Fruit fly (Drosophila melanogaster) whole organism, embryonic: ENCODE data around the gene TotM.

Experiments used
- Bgb ChIP-seq: fragments of 200-800 bp; sonication (Bioruptor generic); IDR thresholded peaks from 2 replicates; pipeline ENCODE4 v1.3.6; 2022; ENCODE audit warnings: missing biosample characterization, missing genetic modification characterization; ENCODE audit not compliant: partially characterized antibody
- CG10979 ChIP-seq: fragments of 200-800 bp; sonication (Bioruptor generic); optimal IDR thresholded peaks from 2 replicates; lab custom pipeline; 2018; ENCODE audit warnings: missing biosample characterization, mild to moderate bottlenecking, missing genetic modification characterization, moderate library complexity
- CG11560 ChIP-seq: fragments of 200-800 bp; sonication (Bioruptor generic); IDR thresholded peaks from 3 replicates; pipeline ENCODE4 v1.3.6; 2022; ENCODE audit warnings: missing biosample characterization, missing genetic modification characterization
- CG12219 ChIP-seq: fragments of 200-800 bp; sonication (Bioruptor generic); optimal IDR thresholded peaks from 3 replicates; lab custom pipeline; 2018; ENCODE audit warnings: missing biosample characterization, mild to moderate bottlenecking, missing genetic modification characterization
- CG14667 ChIP-seq: fragments of 200-800 bp; sonication (Bioruptor generic); IDR thresholded peaks from 2 replicates; pipeline ENCODE4 v1.3.6; 2022; ENCODE audit warnings: missing biosample characterization, missing genetic modification characterization
- CG15269 ChIP-seq: fragments of 200-800 bp; sonication (Bioruptor generic); optimal IDR thresholded peaks from 2 replicates; lab custom pipeline; 2018; ENCODE audit warnings: missing biosample characterization, mild to moderate bottlenecking, missing genetic modification characterization, moderate library complexity
- CG15601 ChIP-seq: fragments of 200-800 bp; sonication (Bioruptor generic); optimal IDR thresholded peaks from 3 replicates; lab custom pipeline; 2019; ENCODE audit warnings: missing biosample characterization, mild to moderate bottlenecking, missing genetic modification characterization, moderate library complexity
- CG1603 ChIP-seq: fragments of 200-800 bp; sonication (Bioruptor generic); optimal IDR thresholded peaks from 2 replicates; lab custom pipeline; 2019; ENCODE audit warnings: missing biosample characterization, mild to moderate bottlenecking, missing genetic modification characterization, moderate library complexity
- CG17802 ChIP-seq: fragments of 200-800 bp; sonication (Bioruptor generic); optimal IDR thresholded peaks from 2 replicates; lab custom pipeline; 2018; ENCODE audit warnings: missing biosample characterization, mild to moderate bottlenecking, missing genetic modification characterization, moderate library complexity
- CG18476 ChIP-seq: fragments of 200-800 bp; sonication (Bioruptor generic); optimal IDR thresholded peaks from 2 replicates; lab custom pipeline; 2016; ENCODE audit warnings: missing biosample characterization, mild to moderate bottlenecking, missing genetic modification characterization
- CG4820 ChIP-seq: fragments of 200-800 bp; sonication (Bioruptor generic); optimal IDR thresholded peaks from 3 replicates; lab custom pipeline; 2016; ENCODE audit warnings: missing biosample characterization, missing genetic modification characterization
- CG5180 ChIP-seq: fragments of 200-800 bp; sonication (Bioruptor generic); optimal IDR thresholded peaks from 3 replicates; lab custom pipeline; 2017; ENCODE audit warnings: missing biosample characterization, missing genetic modification characterization, mild to moderate bottlenecking, moderate library complexity, missing genetic modification reagents
- CG5953 ChIP-seq: fragments of 200-800 bp; sonication (Bioruptor generic); IDR thresholded peaks from 2 replicates; pipeline ENCODE4 v1.3.6; 2022; ENCODE audit warnings: missing biosample characterization, missing genetic modification characterization
- CG7745 ChIP-seq: fragments of 200-800 bp; sonication (Bioruptor generic); optimal IDR thresholded peaks from 2 replicates; lab custom pipeline; 2018; ENCODE audit warnings: missing biosample characterization, mild to moderate bottlenecking, missing genetic modification characterization, moderate library complexity
- CG9727 ChIP-seq: fragments of 200-800 bp; sonication (Bioruptor generic); optimal IDR thresholded peaks from 3 replicates; lab custom pipeline; 2017; ENCODE audit warnings: missing biosample characterization, mild to moderate bottlenecking, missing genetic modification characterization
- CG9932 ChIP-seq: fragments of 200-800 bp; sonication (Bioruptor generic); IDR thresholded peaks from 2 replicates; pipeline ENCODE4 v1.3.6; 2022; ENCODE audit warnings: missing biosample characterization, missing genetic modification characterization
- Camta ChIP-seq: fragments of 200-800 bp; sonication (Bioruptor generic); optimal IDR thresholded peaks from 2 replicates; lab custom pipeline; 2016; ENCODE audit warnings: missing biosample characterization, missing genetic modification characterization
- Dll ChIP-seq: fragments of 200-800 bp; sonication (Bioruptor generic); IDR thresholded peaks from 4 replicates; pipeline ENCODE4 v1.3.6; 2022; ENCODE audit warnings: missing biosample characterization, missing genetic modification characterization; ENCODE audit not compliant: partially characterized antibody
- Dref ChIP-seq: fragments of 200-800 bp; sonication (Bioruptor generic); IDR thresholded peaks from 2 replicates; pipeline ENCODE4 v1.3.6; 2022; ENCODE audit warnings: missing biosample characterization, missing genetic modification characterization
- Ets97D ChIP-seq: fragments of 200-800 bp; sonication (Bioruptor generic); optimal IDR thresholded peaks from 3 replicates; lab custom pipeline; 2016; ENCODE audit warnings: missing biosample characterization, missing genetic modification characterization
- Hr51 ChIP-seq, 2 experiments: fragments of 200-800 bp; sonication (Bioruptor generic); optimal IDR thresholded peaks; 2 replicates in 1 of 2; 3 replicates in 1 of 2; lab custom pipeline; 2016 to 2018; ENCODE audit warnings: missing biosample characterization in 2 of 2, missing genetic modification characterization in 2 of 2, mild to moderate bottlenecking in 1 of 2, moderate library complexity in 1 of 2
- NK7.1 ChIP-seq: fragments of 200-800 bp; sonication (Bioruptor generic); optimal IDR thresholded peaks from 3 replicates; lab custom pipeline; 2016; ENCODE audit warnings: missing biosample characterization, missing genetic modification characterization
- Stat92E ChIP-seq, 3 experiments: fragments of >200 bp in 2 of 3; fragments of 200-800 bp in 1 of 3; sonication (Bioruptor generic) in 1 of 3; optimal IDR thresholded peaks; 2 replicates each; lab custom pipeline; 2017 to 2019; ENCODE audit warnings: missing biosample characterization in 3 of 3, missing genetic modification characterization in 3 of 3, mild to moderate bottlenecking in 1 of 3, moderate library complexity in 1 of 3
- Vsx1 ChIP-seq: fragments of 200-800 bp; sonication (Bioruptor generic); optimal IDR thresholded peaks from 2 replicates; lab custom pipeline; 2017; ENCODE audit warnings: missing biosample characterization, mild to moderate bottlenecking, missing genetic modification characterization, missing genetic modification reagents
- amos ChIP-seq: fragments of 200-800 bp; sonication (Bioruptor generic); IDR thresholded peaks from 2 replicates; pipeline ENCODE4 v1.3.6; 2022; ENCODE audit warnings: missing biosample characterization, missing genetic modification characterization; ENCODE audit not compliant: partially characterized antibody
- ap ChIP-seq: fragments of 200-800 bp; sonication (Bioruptor generic); IDR thresholded peaks from 2 replicates; pipeline ENCODE4 v1.3.6; 2022; ENCODE audit warnings: missing biosample characterization, missing genetic modification characterization
- ato ChIP-seq: fragments of 200-800 bp; sonication (Bioruptor generic); IDR thresholded peaks from 2 replicates; pipeline ENCODE4 v1.3.6; 2022; ENCODE audit warnings: missing biosample characterization, missing genetic modification characterization; ENCODE audit not compliant: partially characterized antibody
- cad ChIP-seq: fragments of >200 bp; optimal IDR thresholded peaks from 2 replicates; lab custom pipeline; 2017; ENCODE audit warnings: missing biosample characterization, missing genetic modification characterization
- dimm ChIP-seq: fragments of 200-800 bp; sonication (Bioruptor generic); IDR thresholded peaks from 2 replicates; pipeline ENCODE4 v1.3.6; 2022; ENCODE audit warnings: missing biosample characterization, missing genetic modification characterization
- dmrt11E ChIP-seq: fragments of 200-800 bp; sonication (Bioruptor generic); optimal IDR thresholded peaks from 3 replicates; lab custom pipeline; 2018; ENCODE audit warnings: missing biosample characterization, mild to moderate bottlenecking, missing genetic modification characterization, moderate library complexity
- emc ChIP-seq: fragments of 200-800 bp; sonication (Bioruptor generic); optimal IDR thresholded peaks from 2 replicates; lab custom pipeline; 2016; ENCODE audit warnings: missing biosample characterization, missing genetic modification characterization
- gsb ChIP-seq: fragments of 200-800 bp; sonication (Bioruptor generic); IDR thresholded peaks from 2 replicates; pipeline ENCODE4 v1.3.6; 2022; ENCODE audit warnings: missing biosample characterization, missing genetic modification characterization
- gsb-n ChIP-seq: fragments of 200-800 bp; sonication (Bioruptor generic); optimal IDR thresholded peaks from 3 replicates; lab custom pipeline; 2018; ENCODE audit warnings: missing biosample characterization, mild to moderate bottlenecking, missing genetic modification characterization
- hth ChIP-seq: fragments of >200 bp; optimal IDR thresholded peaks from 2 replicates; lab custom pipeline; 2017; ENCODE audit warnings: inconsistent platforms
- lov ChIP-seq, 2 experiments: fragments of 200-800 bp in 1 of 2; fragments of >200 bp in 1 of 2; sonication (Bioruptor generic) in 1 of 2; IDR thresholded peaks in 1 of 2; optimal IDR thresholded peaks in 1 of 2; 2 replicates in 1 of 2; 3 replicates in 1 of 2; pipeline versions ENCODE4 v1.3.6 to Lab custom; 2017 to 2022; ENCODE audit warnings: missing biosample characterization in 1 of 2, missing genetic modification characterization in 1 of 2
- maf-S ChIP-seq: fragments of 200-800 bp; sonication (Bioruptor generic); optimal IDR thresholded peaks from 2 replicates; lab custom pipeline; 2016; ENCODE audit warnings: missing biosample characterization, missing genetic modification characterization
- mirr ChIP-seq: fragments of 200-800 bp; sonication (Bioruptor generic); optimal IDR thresholded peaks from 3 replicates; lab custom pipeline; 2018; ENCODE audit warnings: missing biosample characterization, mild to moderate bottlenecking, missing genetic modification characterization
- nerfin-2 ChIP-seq: fragments of 200-800 bp; sonication (Bioruptor generic); IDR thresholded peaks from 2 replicates; pipeline ENCODE4 v1.3.6; 2022; ENCODE audit warnings: missing biosample characterization, missing genetic modification characterization; ENCODE audit not compliant: partially characterized antibody
- nom ChIP-seq: fragments of 200-800 bp; sonication (Bioruptor generic); optimal IDR thresholded peaks from 2 replicates; lab custom pipeline; 2017; ENCODE audit warnings: missing biosample characterization, missing genetic modification characterization, mild to moderate bottlenecking, moderate library complexity, missing genetic modification reagents
- onecut ChIP-seq: fragments of 200-800 bp; sonication (Bioruptor generic); IDR thresholded peaks from 2 replicates; pipeline ENCODE4 v1.3.6; 2022; ENCODE audit warnings: missing biosample characterization, missing genetic modification characterization
- pita ChIP-seq: fragments of 200-800 bp; sonication (Bioruptor generic); optimal IDR thresholded peaks from 2 replicates; lab custom pipeline; 2017; ENCODE audit warnings: missing biosample characterization, mild to moderate bottlenecking, missing genetic modification characterization
- repo ChIP-seq: fragments of 200-800 bp; sonication (Bioruptor generic); optimal IDR thresholded peaks from 2 replicates; lab custom pipeline; 2016; ENCODE audit warnings: missing biosample characterization, missing genetic modification characterization
- so ChIP-seq: fragments of 200-800 bp; sonication (Bioruptor generic); IDR thresholded peaks from 3 replicates; pipeline ENCODE4 v1.3.6; 2022; ENCODE audit warnings: missing biosample characterization, missing genetic modification characterization
- sug ChIP-seq: fragments of 200-800 bp; optimal IDR thresholded peaks from 2 replicates; lab custom pipeline; 2019; ENCODE audit warnings: missing biosample characterization, mild to moderate bottlenecking, missing genetic modification characterization, moderate library complexity
- tx ChIP-seq: fragments of 200-800 bp; sonication (Bioruptor generic); optimal IDR thresholded peaks from 2 replicates; lab custom pipeline; 2016; ENCODE audit warnings: missing biosample characterization, missing genetic modification characterization
- vfl ChIP-seq: fragments of 200-800 bp; sonication (Bioruptor generic); optimal IDR thresholded peaks from 2 replicates; lab custom pipeline; 2016; ENCODE audit warnings: missing biosample characterization, missing genetic modification characterization
- wdn ChIP-seq: fragments of 200-800 bp; sonication (Bioruptor generic); IDR thresholded peaks from 2 replicates; pipeline ENCODE4 v1.3.6; 2022; ENCODE audit warnings: missing biosample characterization, missing genetic modification characterization
- zfh2 ChIP-seq: fragments of 200-800 bp; sonication (Bioruptor generic); optimal IDR thresholded peaks from 2 replicates; lab custom pipeline; 2016; ENCODE audit warnings: missing biosample characterization, missing genetic modification characterization

Gene TotM

DNA sequence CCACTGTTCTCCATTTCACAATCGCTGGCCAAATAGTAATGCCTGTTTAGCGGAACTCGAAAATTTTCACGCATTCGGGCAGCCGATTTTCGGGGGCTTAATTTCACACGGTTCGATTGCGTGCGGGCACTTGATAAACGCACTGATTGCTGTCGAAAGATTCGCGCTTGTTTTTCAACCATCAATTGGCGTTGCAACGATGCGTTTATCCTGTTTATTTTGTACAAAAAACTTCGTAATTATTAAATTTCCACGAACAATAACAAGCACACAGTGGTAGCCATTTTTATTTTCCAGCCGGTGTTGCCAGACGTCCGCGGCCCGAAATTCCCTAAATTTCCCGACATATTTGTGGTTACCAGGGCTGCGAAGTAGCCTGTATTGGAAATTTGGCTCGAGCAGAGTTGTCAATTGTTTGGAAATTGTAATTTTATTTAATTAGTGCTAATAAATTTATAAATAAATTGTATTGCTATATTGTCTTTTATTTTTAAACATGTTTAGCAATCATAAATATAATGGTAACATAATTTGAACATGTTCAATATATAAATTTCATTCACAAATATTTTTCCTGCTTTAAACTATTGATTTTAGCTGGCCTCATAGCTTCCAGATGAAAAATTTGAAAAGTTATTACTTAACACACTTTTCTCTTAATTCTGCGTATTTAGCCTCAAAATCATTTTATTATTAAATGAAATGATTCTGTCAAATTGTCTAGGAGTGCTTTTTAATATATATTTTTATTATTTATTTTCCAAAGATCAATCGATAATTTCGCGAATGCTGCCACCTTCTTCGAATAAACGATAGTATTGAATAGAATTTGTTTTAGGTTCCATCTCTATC, 3.0 kb upstream of the TotM start, which contains the start of the genes Ncoa6 and cype (continued):
- TF ChIP-seq ap (no peak), NK7.1 (GFP tag; lab: Kevin White, UChicago) (no peak), CG15601 (tag; lab: Kevin White, UChicago) (peak; percentile 42), nom (no peak), Ets97D (GFP tag; lab: Kevin White, UChicago) (peak; percentile 79), Camta (no peak), vfl (GFP tag; lab: Kevin White, UChicago) (peak; percentile 16), dmrt11E (tag; lab: Kevin White, UChicago) (peak; percentile 52), sug (peak; percentile 56), CG5180 (GFP tag; lab: Kevin White, UChicago) (no peak), CG15269 (tag; lab: Kevin White, UChicago) (peak; percentile 62), lov (optimal IDR thresholded peaks at IDR 0.05; lab: Kevin White, UChicago) (no peak), lov (GFP tag; IDR thresholded peaks at IDR 0.05; lab: Robert Waterston, UW) (no peak), tx (GFP tag; lab: Kevin White, UChicago) (no peak), CG10979 (tag; lab: Kevin White, UChicago) (no peak), wdn (no peak), hth (lab: Kevin White, UChicago) (no peak), Dref (GFP tag; lab: Robert Waterston, UW) (peak; percentile 64), pita (GFP tag; lab: Kevin White, UChicago) (no peak), emc (no peak), CG1603 (tag; lab: Kevin White, UChicago) (peak; percentile 58), Vsx1 (GFP tag; lab: Kevin White, UChicago) (no peak), CG7745 (tag; lab: Kevin White, UChicago) (no peak), CG14667 (no peak), CG9932 (GFP tag; lab: Robert Waterston, UW) (peak; percentile 55), CG17802 (tag; lab: Kevin White, UChicago) (no peak), dimm (GFP tag; lab: Robert Waterston, UW) (no peak), mirr (GFP tag; lab: Kevin White, UChicago) (no peak), repo (GFP tag; lab: Kevin White, UChicago) (no peak), so (GFP tag; lab: Robert Waterston, UW) (no peak), CG12219 (GFP tag; lab: Kevin White, UChicago) (no peak), ato (GFP tag; lab: Robert Waterston, UW) (peak; percentile 56), onecut (GFP tag; lab: Robert Waterston, UW) (peak; percentile 33), CG9727 (GFP tag; lab: Kevin White, UChicago) (peak; percentile 56), gsb-n (tag; lab: Kevin White, UChicago) (no peak), maf-S (no peak), CG11560 (tag; lab: Robert Waterston, UW) (no peak), Dll (GFP tag; lab: Robert Waterston, UW) (peak; percentile 88), amos (GFP tag; lab: Robert Waterston, UW) (peak; percentile 88), Hr51 (GFP tag; optimal IDR thresholded peaks at IDR 0.05; lab: Kevin White, UChicago) (peak in 1 of 2 experiments; percentile 66), zfh2 (GFP tag; lab: Kevin White, UChicago) (peak; percentile 30), gsb (GFP tag; lab: Robert Waterston, UW) (no peak), CG4820 (GFP tag; lab: Kevin White, UChicago) (peak; percentile 17), cad (GFP tag; lab: Kevin White, UChicago) (no peak), Stat92E (GFP tag; optimal IDR thresholded peaks at IDR 0.05; lab: Kevin White, UChicago) (no peak), CG5953 (GFP tag; lab: Robert Waterston, UW) (no peak), Bgb (peak; percentile 84), CG18476 (peak; percentile 23), nerfin-2 (GFP tag; lab: Robert Waterston, UW) (no peak; the same call in 1 of the 2 replicates)
